Fruit fly (Drosophila melanogaster) whole organism, adult: Measurements from ENCODE around the gene chrb.

Experiments
- CG12768 ChIP-seq: fragments of 200-800 bp; sonication (Bioruptor generic); optimal IDR thresholded peaks from 2 replicates; lab custom pipeline; 2017; ENCODE audit warnings: missing biosample characterization, missing genetic modification characterization, mild to moderate bottlenecking, moderate library complexity, missing genetic modification reagents
- CG14711 ChIP-seq: fragments of 200-800 bp; sonication (Bioruptor generic); optimal IDR thresholded peaks from 2 replicates; lab custom pipeline; 2018; ENCODE audit warnings: missing biosample characterization, mild to moderate bottlenecking, missing genetic modification characterization, moderate library complexity
- CG7045 ChIP-seq: fragments of 200-800 bp; sonication (Bioruptor generic); optimal IDR thresholded peaks from 2 replicates; lab custom pipeline; 2017; ENCODE audit warnings: missing biosample characterization, mild to moderate bottlenecking, missing genetic modification characterization
- Clk ChIP-seq: fragments of 200-800 bp; sonication (Bioruptor generic); optimal IDR thresholded peaks from 2 replicates; lab custom pipeline; 2017; ENCODE audit warnings: missing biosample characterization, missing genetic modification characterization
- cic ChIP-seq: fragments of 200-800 bp; sonication (Bioruptor generic); optimal IDR thresholded peaks from 2 replicates; lab custom pipeline; 2017; ENCODE audit warnings: missing biosample characterization, mild to moderate bottlenecking, missing genetic modification characterization, moderate library complexity
- cnc ChIP-seq, 2 experiments: fragments of >200 bp; optimal IDR thresholded peaks; 2 replicates each; lab custom pipeline; 2017
- kay ChIP-seq: fragments of 200-800 bp; sonication (Bioruptor generic); peaks from one replicate; lab custom pipeline; 2016; ENCODE audit warnings: missing biosample characterization, missing genetic modification characterization, borderline replicate concordance
- pad ChIP-seq: fragments of 200-800 bp; sonication (Bioruptor generic); optimal IDR thresholded peaks from 3 replicates; lab custom pipeline; 2017; ENCODE audit warnings: missing biosample characterization, missing genetic modification characterization, mild to moderate bottlenecking, moderate library complexity, missing genetic modification reagents

- TF ChIP-seq cnc (optimal IDR thresholded peaks at IDR 0.05; lab: Kevin White, UChicago) (no peak), CG14711 (tag; lab: Kevin White, UChicago) (no peak), cic (GFP tag; lab: Kevin White, UChicago) (no peak), CG12768 (GFP tag; lab: Kevin White, UChicago) (no peak), Clk (no peak), kay (GFP tag; lab: Kevin White, UChicago) (no peak), pad (GFP tag; lab: Kevin White, UChicago) (no peak), CG7045 (no peak)
Measured at dm6 chr3L:11508337-11508736, 21.0 kb downstream of the chrb start, which contains the start of gene CG33500.
